Worm (Caenorhabditis elegans) whole organism, L1 larva: ENCODE results near the gene srh-206.

ENCODE experiments used
- aha-1 ChIP-seq: fragments of 150-350 bp; optimal IDR thresholded peaks from 2 replicates; lab custom pipeline; 2014; ENCODE audit warnings: missing biosample characterization, missing genetic modification characterization
- aly-2 ChIP-seq: fragments of 150-350 bp; optimal IDR thresholded peaks from 2 replicates; lab custom pipeline; 2014; ENCODE audit warnings: missing biosample characterization, missing genetic modification characterization
- grh-1 ChIP-seq: fragments of 200-800 bp; sonication (Bioruptor generic); IDR thresholded peaks from 2 replicates; pipeline ENCODE4 v1.3.6; 2022; ENCODE audit warnings: missing genetic modification reagents, missing genetic modification characterization, missing compliant biosample characterization
- pqm-1 ChIP-seq: sonication (generic microtip); optimal IDR thresholded peaks from 3 replicates; lab custom pipeline; 2017; ENCODE audit warnings: missing biosample characterization, missing genetic modification characterization
- snpc-4 ChIP-seq: fragments of 150-350 bp; optimal IDR thresholded peaks from 2 replicates; lab custom pipeline; 2014; ENCODE audit warnings: missing biosample characterization, missing genetic modification characterization
- zag-1 ChIP-seq: fragments of 150-350 bp; optimal IDR thresholded peaks from 2 replicates; lab custom pipeline; 2014; ENCODE audit warnings: missing biosample characterization, missing genetic modification characterization

ce11 chrV:16980368-16980767 is 25.7 kb upstream of the srh-206 start, which contains the start of gene srz-54:
- TF ChIP-seq snpc-4 (no peak), zag-1 (no peak), pqm-1 (no peak), aha-1 (no peak), grh-1 (GFP tag; lab: Robert Waterston, UW) (no peak), aly-2 (tag; lab: Kevin White, UChicago) (no peak)
